Comparison of ENCODE assay signal across 3 fruit fly cellular contexts in the genomic region with DNA sequence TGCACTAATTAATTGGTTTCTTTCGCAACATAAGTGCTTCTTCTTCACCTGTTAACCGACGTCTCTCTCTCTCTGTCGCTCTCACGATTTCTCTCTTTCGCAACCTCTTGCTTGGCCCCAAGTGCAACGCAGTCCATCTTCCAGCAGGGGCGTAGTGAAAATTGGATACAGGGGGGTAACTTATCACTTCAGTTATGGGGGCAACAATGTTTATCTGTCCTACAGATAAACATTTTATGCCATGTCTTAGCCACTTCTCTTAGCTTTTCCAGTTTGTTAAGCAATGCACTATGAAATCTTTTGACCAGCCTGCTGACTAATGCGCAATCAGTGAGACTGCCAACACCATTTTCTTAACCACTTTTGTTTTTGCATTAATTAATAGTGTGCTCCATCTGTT.
TF ChIP-seq lines count a peak whose summit lies in the region.

No protein-coding gene starts in this region.

TF ChIP-seq in whole organism, embryonic, 481 proteins besides CTCF, POLR2A, EP300 and RAD21 (continued from another document and continues in another):
- TF ChIP-seq CG12744 (GFP tag; optimal IDR thresholded peaks at IDR 0.05; lab: Kevin White, UChicago): no peak
- TF ChIP-seq CG9609 (GFP tag; optimal IDR thresholded peaks at IDR 0.05; lab: Kevin White, UChicago): no peak
- no peak for TF ChIP-seq MTF-1 (GFP tag; optimal IDR thresholded peaks at IDR 0.05; lab: Kevin White, UChicago; ENCODE audit: borderline replicate concordance)
- TF ChIP-seq CG12236 (GFP tag; optimal IDR thresholded peaks at IDR 0.05; lab: Kevin White, UChicago): no peak
- TF ChIP-seq nom (GFP tag; optimal IDR thresholded peaks at IDR 0.05; lab: Kevin White, UChicago): peak; percentile 49
- TF ChIP-seq HmgZ (tag; optimal IDR thresholded peaks at IDR 0.05; lab: Kevin White, UChicago): no peak
- no peak for TF ChIP-seq ewg (GFP tag; optimal IDR thresholded peaks at IDR 0.05; lab: Kevin White, UChicago)
- no peak for TF ChIP-seq CG7963 (GFP tag; IDR thresholded peaks at IDR 0.05; lab: Robert Waterston, UW; ENCODE audit: partially characterized antibody)
- 0 out of 2 replicates have a peak, but pooled peaks have one; percentile 31 for TF ChIP-seq wor (GFP tag; IDR thresholded peaks at IDR 0.05; lab: Robert Waterston, UW)
- TF ChIP-seq NC2α (GFP tag; optimal IDR thresholded peaks at IDR 0.05; lab: Kevin White, UChicago): no peak
- no peak for TF ChIP-seq CG34224 (GFP tag; IDR thresholded peaks at IDR 0.05; lab: Robert Waterston, UW; ENCODE audit: partially characterized antibody)
- no peak for TF ChIP-seq knrl (GFP tag; IDR thresholded peaks at IDR 0.05; lab: Robert Waterston, UW; ENCODE audit: partially characterized antibody)
- TF ChIP-seq zen2 (GFP tag; IDR thresholded peaks at IDR 0.05; lab: Robert Waterston, UW; ENCODE audit: partially characterized antibody): no peak
- TF ChIP-seq ttk (GFP tag; IDR thresholded peaks at IDR 0.05; lab: Robert Waterston, UW): peak; percentile 31; the same call in 1 of the 2 replicates
- TF ChIP-seq bigmax (GFP tag; optimal IDR thresholded peaks at IDR 0.05; lab: Kevin White, UChicago): no peak
- no peak for TF ChIP-seq Atf3 (GFP tag; optimal IDR thresholded peaks at IDR 0.05; lab: Kevin White, UChicago)
- no peak for TF ChIP-seq Taf1 (GFP tag; IDR thresholded peaks at IDR 0.05; lab: Robert Waterston, UW)
- no peak for TF ChIP-seq schlank (tag; optimal IDR thresholded peaks at IDR 0.05; lab: Kevin White, UChicago)
- TF ChIP-seq CG13775 (GFP tag; optimal IDR thresholded peaks at IDR 0.05; lab: Kevin White, UChicago): no peak
- peak; percentile 16; the same call in 1 of the 2 replicates for TF ChIP-seq Ada2b (GFP tag; IDR thresholded peaks at IDR 0.05; lab: Robert Waterston, UW)
- TF ChIP-seq Stat92E (GFP tag; optimal IDR thresholded peaks at IDR 0.05; lab: Kevin White, UChicago): no peak
- TF ChIP-seq lab (GFP tag; optimal IDR thresholded peaks at IDR 0.05; lab: Kevin White, UChicago): peak; percentile 54
- peak; percentile 43 to 50 for TF ChIP-seq Trl (optimal IDR thresholded peaks at IDR 0.05; lab: Kevin White, UChicago)
- TF ChIP-seq Trl (GFP tag; optimal IDR thresholded peaks at IDR 0.05; lab: Kevin White, UChicago): no peak
- no peak for TF ChIP-seq CG8281 (tag; optimal IDR thresholded peaks at IDR 0.05; lab: Kevin White, UChicago)
- TF ChIP-seq CG7372 (GFP tag; IDR thresholded peaks at IDR 0.05; lab: Robert Waterston, UW): no peak
- TF ChIP-seq fd102C (GFP tag; optimal IDR thresholded peaks at IDR 0.05; lab: Kevin White, UChicago): no peak
- TF ChIP-seq chm (GFP tag; IDR thresholded peaks at IDR 0.05; lab: Robert Waterston, UW): peak; percentile 56; the same call in 1 of the 2 replicates
- no peak for TF ChIP-seq CG42726 (GFP tag; IDR thresholded peaks at IDR 0.05; lab: Robert Waterston, UW; ENCODE audit: partially characterized antibody)
- peak; percentile 14 for TF ChIP-seq pnt (GFP tag; optimal IDR thresholded peaks at IDR 0.05; lab: Kevin White, UChicago)
- TF ChIP-seq CG9876 (GFP tag; optimal IDR thresholded peaks at IDR 0.05; lab: Kevin White, UChicago): peak; percentile 23
- TF ChIP-seq CG10267 (tag; optimal IDR thresholded peaks at IDR 0.05; lab: Kevin White, UChicago): peak; percentile 9
- peak; percentile 17 for TF ChIP-seq CHES-1-like (GFP tag; optimal IDR thresholded peaks at IDR 0.05; lab: Kevin White, UChicago)
- TF ChIP-seq mirr (GFP tag; optimal IDR thresholded peaks at IDR 0.05; lab: Kevin White, UChicago): no peak
- TF ChIP-seq tna (GFP tag; IDR thresholded peaks at IDR 0.05; lab: Robert Waterston, UW; ENCODE audit: partially characterized antibody): no peak
- TF ChIP-seq peb (GFP tag; IDR thresholded peaks at IDR 0.05; lab: Robert Waterston, UW): no peak
- no peak for TF ChIP-seq sqz (GFP tag; optimal IDR thresholded peaks at IDR 0.05; lab: Kevin White, UChicago)
- TF ChIP-seq Dref (GFP tag; IDR thresholded peaks at IDR 0.05; lab: Robert Waterston, UW): no peak
- no peak for TF ChIP-seq Sry-δ (GFP tag; optimal IDR thresholded peaks at IDR 0.05; lab: Kevin White, UChicago)
- no peak for TF ChIP-seq CG17829 (tag; optimal IDR thresholded peaks at IDR 0.05; lab: Kevin White, UChicago)
- TF ChIP-seq pita (GFP tag; optimal IDR thresholded peaks at IDR 0.05; lab: Kevin White, UChicago): no peak
- TF ChIP-seq gem (tag; optimal IDR thresholded peaks at IDR 0.05; lab: Kevin White, UChicago): peak; percentile 69

TF ChIP-seq in whole organism, prepupa, 60 proteins besides CTCF, POLR2A, EP300 and RAD21 (continued from another document):
- TF ChIP-seq salr (GFP tag; optimal IDR thresholded peaks at IDR 0.05; lab: Kevin White, UChicago) (peak in 1 of 2 experiments; percentile 50), CG3032 (tag; optimal IDR thresholded peaks at IDR 0.05; lab: Kevin White, UChicago) (peak; percentile 66), Ets96B (tag; optimal IDR thresholded peaks at IDR 0.05; lab: Kevin White, UChicago) (peak; percentile 67), CG1621 (tag; optimal IDR thresholded peaks at IDR 0.05; lab: Kevin White, UChicago) (peak; percentile 63), Eip93F (GFP tag; optimal IDR thresholded peaks at IDR 0.05; lab: Kevin White, UChicago) (no peak), Smox (GFP tag; optimal IDR thresholded peaks at IDR 0.05; lab: Kevin White, UChicago) (peak; percentile 76), CG11762 (GFP tag; optimal IDR thresholded peaks at IDR 0.05; lab: Kevin White, UChicago; ENCODE audit: insufficient read depth) (peak; percentile 62), acj6 (GFP tag; optimal IDR thresholded peaks at IDR 0.05; lab: Kevin White, UChicago) (peak; percentile 78), CG8632 (GFP tag; optimal IDR thresholded peaks at IDR 0.05; lab: Kevin White, UChicago) (peak; percentile 80), svp (GFP tag; lab: Kevin White, UChicago) (peak; percentile 94), CG6276 (GFP tag; optimal IDR thresholded peaks at IDR 0.05; lab: Kevin White, UChicago) (peak; percentile 72), CG31627 (GFP tag; optimal IDR thresholded peaks at IDR 0.05; lab: Kevin White, UChicago) (peak; percentile 83), spab (GFP tag; optimal IDR thresholded peaks at IDR 0.05; lab: Kevin White, UChicago) (peak; percentile 58), pdm3 (GFP tag; optimal IDR thresholded peaks at IDR 0.05; lab: Kevin White, UChicago) (peak; percentile 86), CG34406 (GFP tag; optimal IDR thresholded peaks at IDR 0.05; lab: Kevin White, UChicago) (peak; percentile 80), dac (GFP tag; optimal IDR thresholded peaks at IDR 0.05; lab: Kevin White, UChicago) (peak; percentile 68), Met (GFP tag; optimal IDR thresholded peaks at IDR 0.05; lab: Kevin White, UChicago) (peak; percentile 81), fkh (GFP tag; optimal IDR thresholded peaks at IDR 0.05; lab: Kevin White, UChicago) (no peak), CG8319 (GFP tag; optimal IDR thresholded peaks at IDR 0.05; lab: Kevin White, UChicago) (no peak), achi (GFP tag; optimal IDR thresholded peaks at IDR 0.05; lab: Kevin White, UChicago) (peak; percentile 74), CG10631 (GFP tag; optimal IDR thresholded peaks at IDR 0.05; lab: Kevin White, UChicago) (peak; percentile 75), Eip75B (GFP tag; optimal IDR thresholded peaks at IDR 0.05; lab: Kevin White, UChicago) (peak; percentile 76), CG4318 (GFP tag; optimal IDR thresholded peaks at IDR 0.05; lab: Kevin White, UChicago) (no peak), OdsH (GFP tag; optimal IDR thresholded peaks at IDR 0.05; lab: Kevin White, UChicago) (peak; percentile 85), Sox14 (GFP tag; optimal IDR thresholded peaks at IDR 0.05; lab: Kevin White, UChicago) (peak; percentile 85), fd85E (GFP tag; optimal IDR thresholded peaks at IDR 0.05; lab: Kevin White, UChicago) (peak; percentile 56), vri (GFP tag; optimal IDR thresholded peaks at IDR 0.05; lab: Kevin White, UChicago) (peak; percentile 65), Blimp-1 (GFP tag; optimal IDR thresholded peaks at IDR 0.05; lab: Kevin White, UChicago) (peak; percentile 30), CG7368 (GFP tag; optimal IDR thresholded peaks at IDR 0.05; lab: Kevin White, UChicago) (peak; percentile 83), Hr38 (GFP tag; optimal IDR thresholded peaks at IDR 0.05; lab: Kevin White, UChicago) (no peak), topi (GFP tag; optimal IDR thresholded peaks at IDR 0.05; lab: Kevin White, UChicago) (peak; percentile 76), CG32006 (GFP tag; optimal IDR thresholded peaks at IDR 0.05; lab: Kevin White, UChicago) (peak; percentile 80), Hr39 (GFP tag; optimal IDR thresholded peaks at IDR 0.05; lab: Kevin White, UChicago) (peak; percentile 77), CG6808 (GFP tag; optimal IDR thresholded peaks at IDR 0.05; lab: Kevin White, UChicago) (peak; percentile 65), CG9139 (GFP tag; optimal IDR thresholded peaks at IDR 0.05; lab: Kevin White, UChicago) (no peak), CG6163 (GFP tag; IDR thresholded peaks at IDR 0.05; lab: Robert Waterston, UW) (peak; percentile 87), Ets21C (GFP tag; optimal IDR thresholded peaks at IDR 0.05; lab: Kevin White, UChicago) (peak; percentile 68), net (GFP tag; optimal IDR thresholded peaks at IDR 0.05; lab: Kevin White, UChicago) (peak; percentile 88), CG3919 (GFP tag; optimal IDR thresholded peaks at IDR 0.05; lab: Kevin White, UChicago) (peak; percentile 86), fd59A (GFP tag; optimal IDR thresholded peaks at IDR 0.05; lab: Kevin White, UChicago) (peak; percentile 58)

TF ChIP-seq in whole organism, wandering third instar larva, 38 proteins besides CTCF, POLR2A, EP300 and RAD21 (continued from another document):
- TF ChIP-seq rgr (GFP tag; optimal IDR thresholded peaks at IDR 0.05; lab: Kevin White, UChicago) (peak; percentile 76), CG32264 (GFP tag; optimal IDR thresholded peaks at IDR 0.05; lab: Kevin White, UChicago) (no peak), h (GFP tag; optimal IDR thresholded peaks at IDR 0.05; lab: Kevin White, UChicago) (peak; percentile 63), GATAd (GFP tag; optimal IDR thresholded peaks at IDR 0.05; lab: Kevin White, UChicago) (no peak), Mio (GFP tag; optimal IDR thresholded peaks at IDR 0.05; lab: Kevin White, UChicago) (no peak), woc (GFP tag; optimal IDR thresholded peaks at IDR 0.05; lab: Kevin White, UChicago) (no peak), fru (GFP tag; optimal IDR thresholded peaks at IDR 0.05; lab: Kevin White, UChicago) (peak; percentile 63), usp (GFP tag; optimal IDR thresholded peaks at IDR 0.05; lab: Kevin White, UChicago) (no peak), Myc (optimal IDR thresholded peaks at IDR 0.05; lab: Kevin White, UChicago) (no peak), Dif (GFP tag; optimal IDR thresholded peaks at IDR 0.05; lab: Kevin White, UChicago; ENCODE audit: partially characterized antibody) (no peak), brk (GFP tag; optimal IDR thresholded peaks at IDR 0.05; lab: Kevin White, UChicago) (peak; percentile 52), psq (GFP tag; optimal IDR thresholded peaks at IDR 0.05; lab: Kevin White, UChicago) (peak; percentile 16), pan (optimal IDR thresholded peaks at IDR 0.05; lab: Kevin White, UChicago) (no peak), lola (GFP tag; optimal IDR thresholded peaks at IDR 0.05; lab: Kevin White, UChicago) (no peak)
